Fruit fly (Drosophila melanogaster): ENCODE data around the gene ATbp.

DNA sequence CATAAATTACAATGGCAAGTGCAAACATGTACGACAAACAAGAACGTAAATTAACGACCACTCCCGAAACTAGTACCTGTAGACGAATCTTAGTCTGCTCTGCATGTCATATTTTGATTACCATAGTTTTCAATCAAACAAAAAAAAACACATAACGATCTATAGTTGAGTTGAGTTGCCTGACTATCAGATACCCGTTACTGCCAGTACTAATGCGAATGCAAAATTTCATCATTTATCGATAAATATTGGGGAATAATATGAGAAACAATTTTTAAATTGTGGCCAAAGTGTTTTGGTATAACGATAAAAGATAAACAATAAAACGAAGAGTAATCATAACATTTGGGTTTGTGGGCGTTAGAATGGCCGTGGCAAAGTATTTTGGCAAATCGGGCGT is 15.3 kb upstream of the ATbp start:
- no peak for TF ChIP-seq insv (optimal IDR thresholded peaks at IDR 0.05)
- no peak for TF ChIP-seq Myc (optimal IDR thresholded peaks at IDR 0.05)
- no peak for TF ChIP-seq h (optimal IDR thresholded peaks at IDR 0.05)
- TF ChIP-seq psq (optimal IDR thresholded peaks at IDR 0.05): no peak
- no peak for TF ChIP-seq Sin3A (optimal IDR thresholded peaks at IDR 0.05)
- no peak for TF ChIP-seq ttk (optimal IDR thresholded peaks at IDR 0.05)

Data from Kc167 (cell line).